Worm (Caenorhabditis elegans): Measurements from ENCODE around the gene ZK662.6.

Gene ZK662.6

ce11 chrX:15736419-15736818 is 18.0 kb downstream of the ZK662.6 start (continued):
- no peak for TF ChIP-seq aly-2 (tag; optimal IDR thresholded peaks at IDR 0.05)
- TF ChIP-seq nhr-47 (tag; optimal IDR thresholded peaks at IDR 0.05) = peak; percentile 86
- TF ChIP-seq hlh-4 (tag; optimal IDR thresholded peaks at IDR 0.05) = no peak
- TF ChIP-seq nhr-90 (tag; optimal IDR thresholded peaks at IDR 0.05; ENCODE audit: poor library complexity) = peak; percentile 82
- no peak for TF ChIP-seq tlp-1 (tag; optimal IDR thresholded peaks at IDR 0.05)
- no peak for TF ChIP-seq hlh-17 (GFP tag; optimal IDR thresholded peaks at IDR 0.05; ENCODE audit: borderline replicate concordance)
- peak in 3 of 6 experiments; percentile 44 to 75 (median 51) for TF ChIP-seq elt-3 (tag; optimal IDR thresholded peaks at IDR 0.05)
- TF ChIP-seq alr-1 (tag; optimal IDR thresholded peaks at IDR 0.05; ENCODE audit: borderline replicate concordance) = no peak
- no peak for TF ChIP-seq F16B12.6 (tag; optimal IDR thresholded peaks at IDR 0.05)

ce11 chrX:15740526-15740925 is 22.1 kb downstream of the ZK662.6 start, which contains the start of gene srg-64:
Gene srg-64, minus strand, starts transcription at chrX:15740626.
- TF ChIP-seq lir-3 (tag; optimal IDR thresholded peaks at IDR 0.05; ENCODE audit: poor library complexity) (no peak), xbp-1 (tag; optimal IDR thresholded peaks at IDR 0.05) (no peak), zip-4 (GFP tag; optimal IDR thresholded peaks at IDR 0.05) (no peak), sox-4 (tag; optimal IDR thresholded peaks at IDR 0.05) (no peak), aly-2 (tag; optimal IDR thresholded peaks at IDR 0.05) (no peak), sptf-1 (tag; optimal IDR thresholded peaks at IDR 0.05) (no peak), egl-13 (tag; optimal IDR thresholded peaks at IDR 0.05) (no peak), rnt-1 (tag; optimal IDR thresholded peaks at IDR 0.05) (no peak), jun-1 (tag; optimal IDR thresholded peaks at IDR 0.05) (no peak), nhr-76 (tag; optimal IDR thresholded peaks at IDR 0.05) (no peak), nhr-20 (tag; optimal IDR thresholded peaks at IDR 0.05) (no peak), ces-1 (GFP tag; optimal IDR thresholded peaks at IDR 0.05) (no peak), elt-2 (tag; optimal IDR thresholded peaks at IDR 0.05) (no peak), mab-9 (GFP tag; IDR thresholded peaks at IDR 0.05) (no peak), lin-15B (tag; optimal IDR thresholded peaks at IDR 0.05) (no peak), nhr-90 (tag; optimal IDR thresholded peaks at IDR 0.05; ENCODE audit: poor library complexity) (no peak), blmp-1 (tag; optimal IDR thresholded peaks at IDR 0.05) (no peak), unc-130 (tag; optimal IDR thresholded peaks at IDR 0.05) (no peak), alr-1 (tag; optimal IDR thresholded peaks at IDR 0.05; ENCODE audit: borderline replicate concordance) (no peak)

ce11 chrX:15741852-15742251 is 23.4 kb downstream of the ZK662.6 start:
- TF ChIP-seq nhr-237 (tag; optimal IDR thresholded peaks at IDR 0.05) (no peak), ama-1 (optimal IDR thresholded peaks at IDR 0.05) (no peak), unc-98 (GFP tag; IDR thresholded peaks at IDR 0.05) (no peak), tlp-1 (tag; optimal IDR thresholded peaks at IDR 0.05) (no peak), unc-130 (tag; optimal IDR thresholded peaks at IDR 0.05) (no peak), egl-13 (tag; optimal IDR thresholded peaks at IDR 0.05) (peak; percentile 42), lin-15B (tag; optimal IDR thresholded peaks at IDR 0.05) (peak; percentile 83), ceh-88 (GFP tag; IDR thresholded peaks at IDR 0.05) (no peak), snpc-4 (tag; optimal IDR thresholded peaks at IDR 0.05) (peak; percentile 49), pqm-1 (tag; optimal IDR thresholded peaks at IDR 0.05) (no peak), aha-1 (tag; optimal IDR thresholded peaks at IDR 0.05) (no peak), ceh-82 (tag; optimal IDR thresholded peaks at IDR 0.05) (peak; percentile 30 to 83 (median 82)), nhr-20 (tag; optimal IDR thresholded peaks at IDR 0.05) (peak; percentile 62), nhr-71 (tag; optimal IDR thresholded peaks at IDR 0.05) (peak; percentile 68), ztf-4 (tag; optimal IDR thresholded peaks at IDR 0.05) (no peak), sox-4 (tag; optimal IDR thresholded peaks at IDR 0.05) (peak; percentile 25), unc-86 (tag; optimal IDR thresholded peaks at IDR 0.05) (peak; percentile 66), hlh-4 (tag; optimal IDR thresholded peaks at IDR 0.05) (no peak), C34B4.2 (tag; optimal IDR thresholded peaks at IDR 0.05) (no peak), egl-27 (tag; optimal IDR thresholded peaks at IDR 0.05) (peak in 1 of 2 experiments; percentile 32), isw-1 (GFP tag; IDR thresholded peaks at IDR 0.05) (peak; percentile 12; the same call in 1 of the 2 replicates), vab-15 (tag; optimal IDR thresholded peaks at IDR 0.05) (no peak), rnt-1 (tag; optimal IDR thresholded peaks at IDR 0.05) (peak; percentile 76), unc-30 (tag; optimal IDR thresholded peaks at IDR 0.05) (no peak), dsc-1 (tag; optimal IDR thresholded peaks at IDR 0.05) (peak; percentile 32), sptf-1 (tag; optimal IDR thresholded peaks at IDR 0.05) (no peak), lin-35 (GFP tag; optimal IDR thresholded peaks at IDR 0.05) (peak; percentile 32 to 70), ceh-63 (GFP tag; optimal IDR thresholded peaks at IDR 0.05) (no peak), unc-62 (GFP tag; optimal IDR thresholded peaks at IDR 0.05) (no peak), mdl-1 (tag; optimal IDR thresholded peaks at IDR 0.05) (peak in 1 of 2 experiments; percentile 51), aly-2 (tag; optimal IDR thresholded peaks at IDR 0.05) (no peak), lin-13 (GFP tag; optimal IDR thresholded peaks at IDR 0.05) (peak; percentile 22), pag-3 (tag; optimal IDR thresholded peaks at IDR 0.05; ENCODE audit: borderline replicate concordance, insufficient read depth) (no peak)

All from whole organism, L1 larva.